Worm (Caenorhabditis elegans) whole organism, L1 larva: ENCODE results near the gene ttr-42.

Experiments
- C04F5.9 ChIP-seq: sonication (generic microtip); optimal IDR thresholded peaks from 2 replicates; lab custom pipeline; 2016; ENCODE audit warnings: missing genetic modification characterization, missing compliant biosample characterization
- C34B4.2 ChIP-seq: sonication (generic microtip); optimal IDR thresholded peaks from 2 replicates; lab custom pipeline; 2017; ENCODE audit warnings: mild to moderate bottlenecking, missing genetic modification characterization, missing compliant biosample characterization
- aha-1 ChIP-seq: fragments of 150-350 bp; optimal IDR thresholded peaks from 2 replicates; lab custom pipeline; 2014; ENCODE audit warnings: missing biosample characterization, missing genetic modification characterization
- blmp-1 ChIP-seq: fragments of 150-350 bp; optimal IDR thresholded peaks from 2 replicates; lab custom pipeline; 2014; ENCODE audit warnings: missing biosample characterization, missing genetic modification characterization
- ceh-63 ChIP-seq: fragments of 200-800 bp; sonication (Bioruptor generic); optimal IDR thresholded peaks from 2 replicates; lab custom pipeline; 2018; ENCODE audit warnings: mild to moderate bottlenecking, missing genetic modification characterization, missing compliant biosample characterization
- ceh-8 ChIP-seq: fragments of 200-800 bp; sonication (Bioruptor generic); optimal IDR thresholded peaks from 2 replicates; lab custom pipeline; 2018; ENCODE audit warnings: mild to moderate bottlenecking, missing genetic modification characterization, moderate library complexity, missing compliant biosample characterization
- ceh-82 ChIP-seq, 3 experiments: fragments of 150-350 bp in 1 of 3; sonication (generic microtip) in 2 of 3; optimal IDR thresholded peaks; 2 replicates each; lab custom pipeline; 2014 to 2017; ENCODE audit warnings: missing biosample characterization in 3 of 3, missing genetic modification characterization in 3 of 3
- dpl-1 ChIP-seq, 3 experiments: fragments of 150-350 bp in 2 of 3; sonication (generic microtip) in 1 of 3; optimal IDR thresholded peaks; 2 replicates each; lab custom pipeline; 2014 to 2017; ENCODE audit warnings: missing biosample characterization in 3 of 3, missing genetic modification characterization in 3 of 3, missing genetic modification reagents in 3 of 3
- dsc-1 ChIP-seq: sonication (generic microtip); optimal IDR thresholded peaks from 2 replicates; lab custom pipeline; 2016; ENCODE audit warnings: mild to moderate bottlenecking, missing genetic modification characterization, missing compliant biosample characterization
- efl-1 ChIP-seq, 4 experiments: fragments of 150-350 bp; optimal IDR thresholded peaks in 3 of 4; peaks in 1 of 4; 1 replicate in 1 of 4; 2 replicates in 3 of 4; lab custom pipeline; 2014; ENCODE audit warnings: missing biosample characterization in 2 of 4, missing genetic modification characterization in 2 of 4, missing genetic modification reagents in 2 of 4
- egl-27 ChIP-seq, 2 experiments: fragments of 150-350 bp in 1 of 2; sonication (generic microtip); optimal IDR thresholded peaks; 3 replicates each; lab custom pipeline; 2017 to 2018; ENCODE audit warnings: missing biosample characterization in 2 of 2, missing genetic modification characterization in 2 of 2, missing genetic modification reagents in 2 of 2
- fkh-8 ChIP-seq: sonication (generic microtip); optimal IDR thresholded peaks from 2 replicates; lab custom pipeline; 2016; ENCODE audit warnings: mild to moderate bottlenecking, missing genetic modification characterization, missing compliant biosample characterization
- grh-1 ChIP-seq: fragments of 200-800 bp; sonication (Bioruptor generic); IDR thresholded peaks from 2 replicates; pipeline ENCODE4 v1.3.6; 2022; ENCODE audit warnings: missing genetic modification reagents, missing genetic modification characterization, missing compliant biosample characterization
- hlh-17 ChIP-seq: fragments of 200-800 bp; sonication (Bioruptor generic); optimal IDR thresholded peaks from 2 replicates; lab custom pipeline; 2018; ENCODE audit warnings: missing genetic modification characterization, mild to moderate bottlenecking, missing compliant biosample characterization, moderate library complexity, borderline replicate concordance
- hpl-2 ChIP-seq: fragments of 150-350 bp; optimal IDR thresholded peaks from 2 replicates; lab custom pipeline; 2014; ENCODE audit warnings: missing biosample characterization, missing genetic modification reagents, missing genetic modification characterization
- lin-14 ChIP-seq: fragments of 200-800 bp; sonication (Bioruptor generic); optimal IDR thresholded peaks from 2 replicates; lab custom pipeline; 2018; ENCODE audit warnings: mild to moderate bottlenecking, missing genetic modification characterization, moderate library complexity, missing compliant biosample characterization
- lin-15B ChIP-seq: fragments of 150-350 bp; sonication (generic microtip); optimal IDR thresholded peaks from 3 replicates; lab custom pipeline; 2014; ENCODE audit warnings: missing biosample characterization, missing genetic modification characterization
- lin-39 ChIP-seq: fragments of 150-350 bp; optimal IDR thresholded peaks from 2 replicates; lab custom pipeline; 2014; ENCODE audit warnings: missing biosample characterization, missing genetic modification reagents, missing genetic modification characterization
- lsy-2 ChIP-seq, 2 experiments: fragments of 150-350 bp; optimal IDR thresholded peaks; 2 replicates each; lab custom pipeline; 2014; ENCODE audit warnings: missing biosample characterization in 2 of 2, missing genetic modification characterization in 2 of 2
- mdl-1 ChIP-seq, 2 experiments: fragments of 150-350 bp; optimal IDR thresholded peaks; 2 replicates each; lab custom pipeline; 2014 to 2017; ENCODE audit warnings: missing biosample characterization in 2 of 2, missing genetic modification characterization in 2 of 2, inconsistent platforms in 1 of 2
- nhr-20 ChIP-seq: sonication (generic microtip); optimal IDR thresholded peaks from 2 replicates; lab custom pipeline; 2016; ENCODE audit warnings: mild to moderate bottlenecking, missing genetic modification characterization, missing compliant biosample characterization
- nhr-237 ChIP-seq: fragments of 150-350 bp; optimal IDR thresholded peaks from 2 replicates; lab custom pipeline; 2014; ENCODE audit warnings: missing biosample characterization, missing genetic modification characterization
- nhr-47 ChIP-seq: sonication (generic microtip); optimal IDR thresholded peaks from 2 replicates; lab custom pipeline; 2016; ENCODE audit warnings: mild to moderate bottlenecking, missing genetic modification characterization, moderate library complexity, missing compliant biosample characterization
- nhr-71 ChIP-seq: sonication (generic microtip); optimal IDR thresholded peaks from 2 replicates; lab custom pipeline; 2016; ENCODE audit warnings: mild to moderate bottlenecking, missing genetic modification characterization, moderate library complexity, missing compliant biosample characterization
- nhr-77 ChIP-seq: fragments of 150-350 bp; optimal IDR thresholded peaks from 2 replicates; lab custom pipeline; 2014; ENCODE audit warnings: missing biosample characterization, missing genetic modification characterization
- nhr-85 ChIP-seq: sonication (generic microtip); peaks from one replicate; lab custom pipeline; 2016; ENCODE audit warnings: missing genetic modification characterization, inconsistent platforms, missing compliant biosample characterization
- nhr-90 ChIP-seq: sonication (generic microtip); optimal IDR thresholded peaks from 2 replicates; lab custom pipeline; 2016; ENCODE audit warnings: mild to moderate bottlenecking, missing genetic modification characterization, missing compliant biosample characterization; ENCODE audit not compliant: poor library complexity
- pag-3 ChIP-seq: sonication (generic microtip); optimal IDR thresholded peaks from 2 replicates; lab custom pipeline; 2017; ENCODE audit warnings: missing genetic modification characterization, mild to moderate bottlenecking, missing compliant biosample characterization, antibody characterized with exemption, borderline replicate concordance; ENCODE audit not compliant: insufficient read depth
- skn-1 ChIP-seq: fragments of 150-350 bp; optimal IDR thresholded peaks from 2 replicates; lab custom pipeline; 2014; ENCODE audit warnings: missing biosample characterization, missing genetic modification characterization
- snu-23 ChIP-seq: sonication (generic microtip); optimal IDR thresholded peaks from 2 replicates; lab custom pipeline; 2016; ENCODE audit warnings: missing genetic modification characterization, missing compliant biosample characterization
- sox-4 ChIP-seq: sonication (generic microtip); optimal IDR thresholded peaks from 2 replicates; lab custom pipeline; 2016; ENCODE audit warnings: missing genetic modification characterization, missing compliant biosample characterization
- sptf-1 ChIP-seq: fragments of 150-350 bp; optimal IDR thresholded peaks from 2 replicates; lab custom pipeline; 2014; ENCODE audit warnings: missing biosample characterization, missing genetic modification characterization
- swsn-7 ChIP-seq: sonication (generic microtip); optimal IDR thresholded peaks from 2 replicates; lab custom pipeline; 2016; ENCODE audit warnings: missing genetic modification characterization, missing compliant biosample characterization
- tbx-2 ChIP-seq: sonication (generic microtip); optimal IDR thresholded peaks from 2 replicates; lab custom pipeline; 2016; ENCODE audit warnings: missing genetic modification characterization, missing compliant biosample characterization
- tlp-1 ChIP-seq: fragments of 150-350 bp; optimal IDR thresholded peaks from 2 replicates; lab custom pipeline; 2014; ENCODE audit warnings: missing biosample characterization, missing genetic modification characterization
- unc-130 ChIP-seq: fragments of 150-350 bp; optimal IDR thresholded peaks from 2 replicates; lab custom pipeline; 2017; ENCODE audit warnings: missing biosample characterization, missing genetic modification characterization, inconsistent platforms
- unc-62 ChIP-seq: fragments of 150-350 bp; optimal IDR thresholded peaks from 2 replicates; lab custom pipeline; 2014; ENCODE audit warnings: missing biosample characterization, missing genetic modification reagents, missing genetic modification characterization
- zag-1 ChIP-seq: fragments of 150-350 bp; optimal IDR thresholded peaks from 2 replicates; lab custom pipeline; 2014; ENCODE audit warnings: missing biosample characterization, missing genetic modification characterization
- ztf-11 ChIP-seq, 2 experiments: sonication (generic microtip); optimal IDR thresholded peaks; 2 replicates each; lab custom pipeline; 2016 to 2017; ENCODE audit warnings: missing genetic modification characterization in 2 of 2, missing biosample characterization in 1 of 2, missing compliant biosample characterization in 1 of 2
- ztf-4 ChIP-seq: fragments of 150-350 bp; optimal IDR thresholded peaks from 2 replicates; lab custom pipeline; 2014; ENCODE audit warnings: missing biosample characterization, missing genetic modification characterization

ttr-42 gene

DNA sequence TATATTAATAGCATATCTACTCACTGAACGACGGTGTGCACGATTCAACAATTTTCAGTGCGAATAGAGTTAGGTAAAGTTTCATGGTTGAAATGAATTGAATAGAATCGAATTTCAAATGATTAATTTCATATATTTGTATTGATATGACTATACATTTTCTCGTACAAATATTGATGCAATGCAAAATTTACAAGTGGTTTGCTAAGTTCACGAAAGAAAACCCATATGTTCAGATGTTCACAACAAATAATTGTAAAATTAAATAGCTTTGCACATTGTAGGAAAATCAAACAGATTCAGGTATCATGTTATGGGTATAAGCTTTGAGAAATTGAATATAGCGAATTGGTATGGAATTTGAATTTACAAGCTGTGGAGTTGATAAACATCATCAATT lies 8.1 kb downstream of the ttr-42 start, which contains the start of gene H01M10.2:
Gene H01M10.2 (minus strand): TSS at position 101 of the 400 bp plus-strand sequence.
- TF ChIP-seq lin-39 (no peak), hpl-2 (GFP tag; lab: Kevin White, UChicago) (no peak), C34B4.2 (tag; lab: Kevin White, UChicago) (no peak), ceh-82 (tag; optimal IDR thresholded peaks at IDR 0.05; lab: Kevin White, UChicago) (no peak), efl-1 (optimal IDR thresholded peaks at IDR 0.05; lab: Kevin White, UChicago) (no peak), efl-1 (GFP tag; optimal IDR thresholded peaks at IDR 0.05 in 1 of 2; lab: Kevin White, UChicago) (no peak), snu-23 (no peak), hlh-17 (GFP tag; lab: Kevin White, UChicago) (no peak), zag-1 (tag; lab: Kevin White, UChicago) (no peak), blmp-1 (no peak)

ce11 chrX:2588012-2588411 lies 10.5 kb downstream of the ttr-42 start:
- no peak for TF ChIP-seq tbx-2 (tag; lab: Kevin White, UChicago)
- TF ChIP-seq lsy-2 (tag; optimal IDR thresholded peaks at IDR 0.05; lab: Kevin White, UChicago), result peak in 1 of 2 experiments; percentile 22
- no peak for TF ChIP-seq hpl-2 (GFP tag; lab: Kevin White, UChicago)
- peak; percentile 90 for TF ChIP-seq nhr-85 (tag; lab: Kevin White, UChicago)
- TF ChIP-seq snu-23, result peak; percentile 41
- TF ChIP-seq nhr-71 (tag; lab: Kevin White, UChicago), result peak; percentile 33
- peak; percentile 87 for TF ChIP-seq blmp-1
- peak; percentile 9 for TF ChIP-seq skn-1 (tag; lab: Kevin White, UChicago)
- no peak for TF ChIP-seq lin-15B (tag; lab: Kevin White, UChicago)
- no peak for TF ChIP-seq sptf-1 (tag; lab: Kevin White, UChicago)
- no peak for TF ChIP-seq tlp-1 (tag; lab: Kevin White, UChicago)
- peak; percentile 7 for TF ChIP-seq nhr-47 (tag; lab: Kevin White, UChicago)
- TF ChIP-seq nhr-90 (tag; lab: Kevin White, UChicago), result peak; percentile 12
- no peak for TF ChIP-seq unc-130 (tag; lab: Kevin White, UChicago)
- peak; percentile 38 for TF ChIP-seq nhr-20
- no peak for TF ChIP-seq dpl-1 (GFP tag; optimal IDR thresholded peaks at IDR 0.05; lab: Kevin White, UChicago)
- TF ChIP-seq ceh-63 (GFP tag; lab: Kevin White, UChicago), result no peak
- TF ChIP-seq lin-14 (GFP tag; lab: Kevin White, UChicago), result peak; percentile 61

DNA sequence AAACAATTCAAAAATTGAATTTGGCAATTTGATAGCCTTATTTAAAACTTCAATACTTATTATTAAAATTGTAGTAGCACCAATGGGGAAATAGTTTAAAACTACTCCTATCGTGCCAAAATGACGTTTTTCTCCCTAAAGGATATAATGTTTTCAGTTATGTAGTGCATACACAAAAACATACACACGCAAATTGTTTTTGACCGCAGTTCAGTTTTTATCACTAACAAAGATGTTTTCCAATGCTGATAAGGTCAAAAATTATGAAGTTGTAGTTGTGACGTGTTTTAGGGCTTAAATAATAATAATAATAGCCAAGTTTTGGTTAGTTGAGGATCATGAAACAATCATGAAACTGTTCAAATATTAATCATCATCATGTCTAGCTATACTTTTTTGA lies 12.5 kb downstream of the ttr-42 start:
- TF ChIP-seq swsn-7 (tag; lab: Kevin White, UChicago), result no peak
- no peak for TF ChIP-seq unc-62 (GFP tag; lab: Kevin White, UChicago)
- no peak for TF ChIP-seq grh-1
- TF ChIP-seq egl-27 (tag; optimal IDR thresholded peaks at IDR 0.05; lab: Kevin White, UChicago), result no peak
- TF ChIP-seq dsc-1 (tag; lab: Kevin White, UChicago), result no peak
- TF ChIP-seq C34B4.2 (tag; lab: Kevin White, UChicago), result no peak
- no peak for TF ChIP-seq nhr-77 (tag; lab: Kevin White, UChicago)
- no peak for TF ChIP-seq unc-130 (tag; lab: Kevin White, UChicago)
- no peak for TF ChIP-seq pag-3 (tag; lab: Kevin White, UChicago)
- no peak for TF ChIP-seq nhr-90 (tag; lab: Kevin White, UChicago)
- TF ChIP-seq blmp-1, result no peak
- TF ChIP-seq mdl-1 (tag; optimal IDR thresholded peaks at IDR 0.05; lab: Kevin White, UChicago), result no peak
- no peak for TF ChIP-seq sox-4 (tag; lab: Kevin White, UChicago)
- TF ChIP-seq C04F5.9 (tag; lab: Kevin White, UChicago), result no peak
- TF ChIP-seq ztf-11 (tag; optimal IDR thresholded peaks at IDR 0.05; lab: Kevin White, UChicago), result no peak
- TF ChIP-seq nhr-237 (tag; lab: Kevin White, UChicago), result no peak
- no peak for TF ChIP-seq ztf-4 (tag; lab: Kevin White, UChicago)
- no peak for TF ChIP-seq aha-1 (tag; lab: Kevin White, UChicago)
- no peak for TF ChIP-seq ceh-8 (GFP tag; lab: Kevin White, UChicago)
- TF ChIP-seq fkh-8, result no peak
